Fruit fly (Drosophila melanogaster) whole organism, embryonic: ENCODE data around the gene CG3119.

Experiments used
- ATbp ChIP-seq: fragments of 200-800 bp; sonication (Bioruptor generic); optimal IDR thresholded peaks from 2 replicates; lab custom pipeline; 2017; ENCODE audit warnings: missing biosample characterization, mild to moderate bottlenecking, missing genetic modification characterization, missing genetic modification reagents
- BtbVII ChIP-seq: fragments of 200-800 bp; sonication (Bioruptor generic); optimal IDR thresholded peaks from 3 replicates; lab custom pipeline; 2017; ENCODE audit warnings: missing biosample characterization, mild to moderate bottlenecking, missing genetic modification characterization
- CG10267 ChIP-seq: fragments of 200-800 bp; sonication (Bioruptor generic); optimal IDR thresholded peaks from 2 replicates; lab custom pipeline; 2018; ENCODE audit warnings: missing biosample characterization, mild to moderate bottlenecking, missing genetic modification characterization, moderate library complexity
- CG10543 ChIP-seq: fragments of 200-800 bp; sonication (Bioruptor generic); optimal IDR thresholded peaks from 3 replicates; lab custom pipeline; 2017; ENCODE audit warnings: missing biosample characterization, mild to moderate bottlenecking, missing genetic modification characterization, moderate library complexity
- CG11723 ChIP-seq: fragments of 200-800 bp; sonication (Bioruptor generic); optimal IDR thresholded peaks from 2 replicates; lab custom pipeline; 2017; ENCODE audit warnings: missing biosample characterization, mild to moderate bottlenecking, missing genetic modification characterization
- CG12219 ChIP-seq: fragments of 200-800 bp; sonication (Bioruptor generic); optimal IDR thresholded peaks from 3 replicates; lab custom pipeline; 2018; ENCODE audit warnings: missing biosample characterization, mild to moderate bottlenecking, missing genetic modification characterization
- CG13287 ChIP-seq: fragments of 200-800 bp; sonication (Bioruptor generic); IDR thresholded peaks from 2 replicates; pipeline ENCODE4 v1.3.6; 2022; ENCODE audit warnings: missing biosample characterization, missing genetic modification characterization; ENCODE audit not compliant: partially characterized antibody
- CG14667 ChIP-seq: fragments of 200-800 bp; sonication (Bioruptor generic); IDR thresholded peaks from 2 replicates; pipeline ENCODE4 v1.3.6; 2022; ENCODE audit warnings: missing biosample characterization, missing genetic modification characterization
- CG1602 ChIP-seq: fragments of 200-800 bp; sonication (Bioruptor generic); optimal IDR thresholded peaks from 3 replicates; lab custom pipeline; 2016; ENCODE audit warnings: missing biosample characterization, missing genetic modification characterization
- CG17361 ChIP-seq: fragments of 200-800 bp; sonication (Bioruptor generic); IDR thresholded peaks from 3 replicates; pipeline ENCODE4 v1.3.6; 2022; ENCODE audit warnings: missing biosample characterization, missing genetic modification characterization
- CG18619 ChIP-seq: fragments of 200-800 bp; sonication (Bioruptor generic); optimal IDR thresholded peaks from 3 replicates; lab custom pipeline; 2017; ENCODE audit warnings: missing biosample characterization, mild to moderate bottlenecking, missing genetic modification characterization
- CG18764 ChIP-seq: fragments of 200-800 bp; sonication (Bioruptor generic); optimal IDR thresholded peaks from 3 replicates; lab custom pipeline; 2016; ENCODE audit warnings: missing biosample characterization, missing genetic modification characterization
- CG2120 ChIP-seq: fragments of 200-800 bp; sonication (Bioruptor generic); optimal IDR thresholded peaks from 3 replicates; lab custom pipeline; 2016; ENCODE audit warnings: missing biosample characterization, missing genetic modification characterization
- CG2678 ChIP-seq: fragments of 200-800 bp; sonication (Bioruptor generic); optimal IDR thresholded peaks from 3 replicates; lab custom pipeline; 2019; ENCODE audit warnings: missing biosample characterization, mild to moderate bottlenecking, missing genetic modification characterization, moderate library complexity
- CG3995 ChIP-seq: fragments of 200-800 bp; sonication (Bioruptor generic); optimal IDR thresholded peaks from 3 replicates; lab custom pipeline; 2016; ENCODE audit warnings: missing biosample characterization, missing genetic modification characterization
- CG4360 ChIP-seq: fragments of 200-800 bp; sonication (Bioruptor generic); IDR thresholded peaks from 2 replicates; pipeline ENCODE4 v1.3.6; 2022; ENCODE audit warnings: missing biosample characterization, missing genetic modification characterization
- CG6175 ChIP-seq: fragments of 200-800 bp; sonication (Bioruptor generic); IDR thresholded peaks from 3 replicates; pipeline ENCODE4 v1.3.6; 2022; ENCODE audit warnings: missing biosample characterization, missing genetic modification characterization
- CG7271 ChIP-seq: fragments of 200-800 bp; sonication (Bioruptor generic); optimal IDR thresholded peaks from 2 replicates; lab custom pipeline; 2018; ENCODE audit warnings: missing biosample characterization, mild to moderate bottlenecking, missing genetic modification characterization, moderate library complexity
- CG8281 ChIP-seq: fragments of 200-800 bp; sonication (Bioruptor generic); optimal IDR thresholded peaks from 2 replicates; lab custom pipeline; 2018; ENCODE audit warnings: missing biosample characterization, mild to moderate bottlenecking, missing genetic modification characterization, moderate library complexity
- CG8924 ChIP-seq: fragments of 200-800 bp; optimal IDR thresholded peaks from 3 replicates; lab custom pipeline; 2019; ENCODE audit warnings: missing biosample characterization, mild to moderate bottlenecking, missing genetic modification characterization, moderate library complexity
- CG9932 ChIP-seq: fragments of 200-800 bp; sonication (Bioruptor generic); IDR thresholded peaks from 2 replicates; pipeline ENCODE4 v1.3.6; 2022; ENCODE audit warnings: missing biosample characterization, missing genetic modification characterization
- CrebB ChIP-seq: fragments of 200-800 bp; sonication (Bioruptor generic); optimal IDR thresholded peaks from 3 replicates; lab custom pipeline; 2018; ENCODE audit warnings: missing biosample characterization, mild to moderate bottlenecking, missing genetic modification characterization
- D19B ChIP-seq: fragments of 200-800 bp; sonication (Bioruptor generic); optimal IDR thresholded peaks from 2 replicates; lab custom pipeline; 2017; ENCODE audit warnings: missing biosample characterization, mild to moderate bottlenecking, missing genetic modification characterization
- Gsc ChIP-seq: fragments of 200-800 bp; sonication (Bioruptor generic); IDR thresholded peaks from 2 replicates; pipeline ENCODE4 v1.3.6; 2022; ENCODE audit warnings: missing biosample characterization, missing genetic modification characterization
- HHEX ChIP-seq: fragments of 200-800 bp; sonication (Bioruptor generic); optimal IDR thresholded peaks from 3 replicates; lab custom pipeline; 2017; ENCODE audit warnings: missing biosample characterization, mild to moderate bottlenecking, missing genetic modification characterization, missing genetic modification reagents
- Hsf ChIP-seq: fragments of 200-800 bp; sonication (Bioruptor generic); optimal IDR thresholded peaks from 3 replicates; lab custom pipeline; 2016; ENCODE audit warnings: missing biosample characterization, missing genetic modification characterization
- Lhr ChIP-seq: fragments of 200-800 bp; sonication (Bioruptor generic); optimal IDR thresholded peaks from 3 replicates; lab custom pipeline; 2017; ENCODE audit warnings: mild to moderate bottlenecking, missing biosample characterization, missing genetic modification reagents, missing genetic modification characterization
- MESR4 ChIP-seq: fragments of 200-800 bp; sonication (Bioruptor generic); optimal IDR thresholded peaks from 2 replicates; lab custom pipeline; 2018; ENCODE audit warnings: missing biosample characterization, mild to moderate bottlenecking, missing genetic modification characterization, moderate library complexity
- Med ChIP-seq: fragments of 200-800 bp; sonication (Bioruptor generic); peaks from one replicate; lab custom pipeline; 2016; ENCODE audit warnings: missing biosample characterization, missing genetic modification characterization, mild to moderate bottlenecking, inconsistent platforms, moderate library complexity
- Mrtf ChIP-seq: fragments of 200-800 bp; sonication (Bioruptor generic); IDR thresholded peaks from 3 replicates; pipeline ENCODE4 v1.3.6; 2022; ENCODE audit warnings: missing biosample characterization, missing genetic modification characterization
- Oaz ChIP-seq: fragments of 200-800 bp; sonication (Bioruptor generic); IDR thresholded peaks from 2 replicates; pipeline ENCODE4 v1.3.6; 2022; ENCODE audit warnings: missing biosample characterization, missing genetic modification characterization
- Oli ChIP-seq: fragments of 200-800 bp; sonication (Bioruptor generic); optimal IDR thresholded peaks from 2 replicates; lab custom pipeline; 2018; ENCODE audit warnings: missing biosample characterization, mild to moderate bottlenecking, missing genetic modification characterization, moderate library complexity
- Opbp ChIP-seq: fragments of 200-800 bp; sonication (Bioruptor generic); IDR thresholded peaks from 3 replicates; pipeline ENCODE4 v1.3.6; 2022; ENCODE audit warnings: missing biosample characterization, missing genetic modification characterization; ENCODE audit not compliant: partially characterized antibody
- cad ChIP-seq: fragments of >200 bp; optimal IDR thresholded peaks from 2 replicates; lab custom pipeline; 2017; ENCODE audit warnings: missing biosample characterization, missing genetic modification characterization
- croc ChIP-seq: fragments of 200-800 bp; sonication (Bioruptor generic); conservative IDR thresholded peaks from 3 replicates; pipeline ENCODE4 v1.3.6; 2022; ENCODE audit warnings: missing biosample characterization, missing genetic modification characterization
- disco-r ChIP-seq: fragments of 200-800 bp; sonication (Bioruptor generic); optimal IDR thresholded peaks from 2 replicates; lab custom pipeline; 2016; ENCODE audit warnings: missing biosample characterization, missing genetic modification characterization
- dmrt99B ChIP-seq: fragments of 200-800 bp; sonication (Bioruptor generic); optimal IDR thresholded peaks from 2 replicates; lab custom pipeline; 2018; ENCODE audit warnings: missing biosample characterization, mild to moderate bottlenecking, missing genetic modification characterization, moderate library complexity
- ewg ChIP-seq: fragments of 200-800 bp; sonication (Bioruptor generic); optimal IDR thresholded peaks from 3 replicates; lab custom pipeline; 2017; ENCODE audit warnings: mild to moderate bottlenecking, missing biosample characterization, missing genetic modification reagents, missing genetic modification characterization
- gfzf ChIP-seq: fragments of 200-800 bp; sonication (Bioruptor generic); optimal IDR thresholded peaks from 2 replicates; lab custom pipeline; 2016; ENCODE audit warnings: missing biosample characterization, mild to moderate bottlenecking, missing genetic modification characterization, moderate library complexity
- kay ChIP-seq: fragments of 200-800 bp; sonication (Bioruptor generic); optimal IDR thresholded peaks from 2 replicates; lab custom pipeline; 2016; ENCODE audit warnings: missing biosample characterization, missing genetic modification characterization
- lilli ChIP-seq: fragments of 200-800 bp; sonication (Bioruptor generic); optimal IDR thresholded peaks from 3 replicates; lab custom pipeline; 2016; ENCODE audit warnings: missing biosample characterization, missing genetic modification characterization
- lov ChIP-seq, 2 experiments: fragments of 200-800 bp in 1 of 2; fragments of >200 bp in 1 of 2; sonication (Bioruptor generic) in 1 of 2; IDR thresholded peaks in 1 of 2; optimal IDR thresholded peaks in 1 of 2; 2 replicates in 1 of 2; 3 replicates in 1 of 2; pipeline versions ENCODE4 v1.3.6 to Lab custom; 2017 to 2022; ENCODE audit warnings: missing biosample characterization in 1 of 2, missing genetic modification characterization in 1 of 2
- oc ChIP-seq: fragments of 200-800 bp; sonication (Bioruptor generic); optimal IDR thresholded peaks from 2 replicates; lab custom pipeline; 2018; ENCODE audit warnings: missing biosample characterization, mild to moderate bottlenecking, missing genetic modification characterization, moderate library complexity
- sima ChIP-seq: fragments of 200-800 bp; sonication (Bioruptor generic); optimal IDR thresholded peaks from 2 replicates; lab custom pipeline; 2016; ENCODE audit warnings: missing biosample characterization, missing genetic modification characterization
- so ChIP-seq: fragments of 200-800 bp; sonication (Bioruptor generic); IDR thresholded peaks from 3 replicates; pipeline ENCODE4 v1.3.6; 2022; ENCODE audit warnings: missing biosample characterization, missing genetic modification characterization
- ssp ChIP-seq: fragments of 200-800 bp; sonication (Bioruptor generic); IDR thresholded peaks from 2 replicates; pipeline ENCODE4 v1.3.6; 2022; ENCODE audit warnings: missing biosample characterization, missing genetic modification characterization
- tgo ChIP-seq: fragments of 200-800 bp; sonication (Bioruptor generic); IDR thresholded peaks from 3 replicates; pipeline ENCODE4 v1.3.6; 2022; ENCODE audit warnings: missing biosample characterization, missing genetic modification characterization
- trem ChIP-seq: fragments of 200-800 bp; optimal IDR thresholded peaks from 3 replicates; lab custom pipeline; 2019; ENCODE audit warnings: missing biosample characterization, mild to moderate bottlenecking, missing genetic modification characterization, moderate library complexity
- yki ChIP-seq: fragments of >200 bp; optimal IDR thresholded peaks from 3 replicates; lab custom pipeline; 2018
- zfh1 ChIP-seq: fragments of 200-800 bp; sonication (Bioruptor generic); IDR thresholded peaks from 3 replicates; pipeline ENCODE4 v1.3.6; 2022; ENCODE audit warnings: missing biosample characterization, missing genetic modification characterization

CG3119 gene

dm6 chr2L:2861885-2862620 is 24.4 kb upstream of the CG3119 start (continued):
- TF ChIP-seq HHEX (GFP tag; lab: Kevin White, UChicago) (peak; percentile 19), CG1602 (no peak), Opbp (GFP tag; lab: Robert Waterston, UW) (peak; percentile 45; the same call in 1 of the 3 replicates), lov (optimal IDR thresholded peaks at IDR 0.05; lab: Kevin White, UChicago) (no peak), lov (GFP tag; IDR thresholded peaks at IDR 0.05; lab: Robert Waterston, UW) (no peak), oc (tag; lab: Kevin White, UChicago) (no peak), CG12219 (peak; percentile 5), Lhr (GFP tag; lab: Kevin White, UChicago) (no peak), CrebB (tag; lab: Kevin White, UChicago) (no peak), BtbVII (GFP tag; lab: Kevin White, UChicago) (peak; percentile 20), gfzf (GFP tag; lab: Kevin White, UChicago) (no peak), CG17361 (GFP tag; lab: Robert Waterston, UW) (0 out of 3 replicates have a peak, but pooled peaks have one; percentile 28), CG9932 (GFP tag; lab: Robert Waterston, UW) (no peak), tgo (GFP tag; lab: Robert Waterston, UW) (no peak), CG2678 (tag; lab: Kevin White, UChicago) (peak; percentile 40), trem (no peak), CG2120 (GFP tag; lab: Kevin White, UChicago) (no peak), CG8924 (tag; lab: Kevin White, UChicago) (peak; percentile 14), Gsc (no peak), CG18619 (no peak), Med (GFP tag; lab: Kevin White, UChicago) (peak; percentile 77), CG13287 (GFP tag; lab: Robert Waterston, UW) (peak; percentile 64), CG6175 (GFP tag; lab: Robert Waterston, UW) (no peak), cad (no peak), ATbp (GFP tag; lab: Kevin White, UChicago) (no peak), CG10267 (no peak), CG8281 (tag; lab: Kevin White, UChicago) (no peak), sima (no peak), so (GFP tag; lab: Robert Waterston, UW) (peak; percentile 55; the same call in 1 of the 3 replicates), croc (GFP tag; lab: Robert Waterston, UW) (no peak), Oli (no peak), CG10543 (GFP tag; lab: Kevin White, UChicago) (peak; percentile 35), Mrtf (no peak), CG3995 (GFP tag; lab: Kevin White, UChicago) (no peak), ssp (no peak), ewg (GFP tag; lab: Kevin White, UChicago) (no peak), CG18764 (no peak), D19B (no peak), CG4360 (GFP tag; lab: Robert Waterston, UW) (no peak), dmrt99B (peak; percentile 5), CG14667 (GFP tag; lab: Robert Waterston, UW) (no peak), zfh1 (GFP tag; lab: Robert Waterston, UW) (no peak), MESR4 (GFP tag; lab: Kevin White, UChicago) (no peak), lilli (GFP tag; lab: Kevin White, UChicago) (no peak), CG7271 (tag; lab: Kevin White, UChicago) (no peak), yki (no peak), CG11723 (GFP tag; lab: Kevin White, UChicago) (no peak), Oaz (no peak), kay (GFP tag; lab: Kevin White, UChicago) (no peak), Hsf (no peak), disco-r (GFP tag; lab: Kevin White, UChicago) (no peak)
